Worm (Caenorhabditis elegans): ENCODE data around the gene C14E2.5.

DNA sequence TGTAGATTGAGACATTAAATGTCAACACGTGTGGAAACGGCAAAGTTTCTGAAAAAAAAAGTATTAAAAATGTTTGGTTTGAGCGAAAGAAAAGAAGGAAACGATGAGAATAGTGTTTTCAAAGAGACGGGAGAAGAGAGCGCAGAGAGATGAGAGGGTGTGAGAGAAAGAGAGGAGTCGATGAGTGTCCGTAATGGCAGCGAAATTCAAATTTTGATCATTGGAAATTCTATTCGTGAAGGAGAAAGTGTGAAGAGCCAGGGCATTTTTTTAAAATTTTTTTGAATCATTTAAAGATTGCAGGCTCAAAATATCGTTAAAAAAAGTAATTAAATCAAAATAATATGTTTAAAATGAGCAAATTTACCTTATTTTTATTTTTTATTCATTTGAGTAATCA, 20.4 kb upstream of the C14E2.5 start, which contains the start of gene T26C11.4:
- no peak for TF ChIP-seq ama-1 (optimal IDR thresholded peaks at IDR 0.05)
- no peak for TF ChIP-seq ama-1 (GFP tag; optimal IDR thresholded peaks at IDR 0.05)
- no peak for TF ChIP-seq nhr-90 (tag; optimal IDR thresholded peaks at IDR 0.05)
- no peak for TF ChIP-seq lsl-1 (GFP tag; optimal IDR thresholded peaks at IDR 0.05)
- no peak for TF ChIP-seq lin-26 (GFP tag; IDR thresholded peaks at IDR 0.05)

Measured in whole organism, young adult.